Worm (Caenorhabditis elegans) whole organism, L3 larva: ENCODE results near the gene T27E7.1.

Source experiments
- ama-1 ChIP-seq: fragments of 150-350 bp; optimal IDR thresholded peaks from 2 replicates; lab custom pipeline; 2018
- ceh-16 ChIP-seq: sonication (generic microtip); optimal IDR thresholded peaks from 2 replicates; lab custom pipeline; 2017; ENCODE audit warnings: missing biosample characterization, missing genetic modification characterization
- ceh-28 ChIP-seq: fragments of 150-350 bp; optimal IDR thresholded peaks from 2 replicates; lab custom pipeline; 2014; ENCODE audit warnings: missing biosample characterization, missing genetic modification reagents, missing genetic modification characterization
- ceh-82 ChIP-seq: fragments of 150-350 bp; optimal IDR thresholded peaks from 2 replicates; lab custom pipeline; 2014; ENCODE audit warnings: missing biosample characterization, missing genetic modification characterization
- ceh-9 ChIP-seq: sonication (generic microtip); optimal IDR thresholded peaks from 2 replicates; lab custom pipeline; 2018; ENCODE audit warnings: missing biosample characterization, missing genetic modification characterization
- daf-12 ChIP-seq: fragments of 150-350 bp; optimal IDR thresholded peaks from 2 replicates; lab custom pipeline; 2014; ENCODE audit warnings: missing biosample characterization, missing genetic modification reagents, missing genetic modification characterization
- egl-27 ChIP-seq: sonication (generic microtip); optimal IDR thresholded peaks from 4 replicates; lab custom pipeline; 2017; ENCODE audit warnings: missing biosample characterization, missing genetic modification reagents, missing genetic modification characterization
- egl-5 ChIP-seq: fragments of 150-350 bp; optimal IDR thresholded peaks from 2 replicates; lab custom pipeline; 2017; ENCODE audit warnings: missing biosample characterization, missing genetic modification reagents, missing genetic modification characterization, inconsistent platforms
- elt-1 ChIP-seq: fragments of 150-350 bp; optimal IDR thresholded peaks from 2 replicates; lab custom pipeline; 2014; ENCODE audit warnings: missing biosample characterization, missing genetic modification characterization
- elt-2 ChIP-seq: sonication (generic microtip); optimal IDR thresholded peaks from 2 replicates; lab custom pipeline; 2016; ENCODE audit warnings: missing genetic modification reagents, mild to moderate bottlenecking, missing genetic modification characterization, missing compliant biosample characterization
- elt-3 ChIP-seq, 3 experiments: fragments of 150-350 bp in 1 of 3; sonication (generic microtip) in 2 of 3; optimal IDR thresholded peaks; 2 replicates in 2 of 3; 4 replicates in 1 of 3; lab custom pipeline; 2014 to 2017; ENCODE audit warnings: missing biosample characterization in 3 of 3, missing genetic modification characterization in 3 of 3
- eor-1 ChIP-seq, 2 experiments: fragments of 150-350 bp; optimal IDR thresholded peaks; 2 replicates each; lab custom pipeline; 2014 to 2018; ENCODE audit warnings: missing biosample characterization in 2 of 2, missing genetic modification characterization in 2 of 2
- jun-1 ChIP-seq: fragments of 150-350 bp; optimal IDR thresholded peaks from 2 replicates; lab custom pipeline; 2014; ENCODE audit warnings: missing biosample characterization, missing genetic modification reagents, missing genetic modification characterization
- lin-15B ChIP-seq: fragments of 150-350 bp; optimal IDR thresholded peaks from 2 replicates; lab custom pipeline; 2014; ENCODE audit warnings: missing biosample characterization, missing genetic modification characterization
- lin-39 ChIP-seq: fragments of 150-350 bp; optimal IDR thresholded peaks from 2 replicates; lab custom pipeline; 2018; ENCODE audit warnings: missing biosample characterization, missing genetic modification reagents, missing genetic modification characterization
- mdl-1 ChIP-seq: fragments of 150-350 bp; optimal IDR thresholded peaks from 2 replicates; lab custom pipeline; 2014; ENCODE audit warnings: missing biosample characterization, missing genetic modification characterization
- mml-1 ChIP-seq: fragments of 150-350 bp; sonication (generic microtip); optimal IDR thresholded peaks from 3 replicates; lab custom pipeline; 2014; ENCODE audit warnings: missing biosample characterization, missing genetic modification characterization
- nfya-1 ChIP-seq: sonication (generic microtip); optimal IDR thresholded peaks from 2 replicates; lab custom pipeline; 2017; ENCODE audit warnings: missing genetic modification characterization, mild to moderate bottlenecking, missing compliant biosample characterization, antibody characterized with exemption, moderate library complexity; ENCODE audit not compliant: insufficient read depth
- nhr-23 ChIP-seq: fragments of 150-350 bp; optimal IDR thresholded peaks from 2 replicates; lab custom pipeline; 2014; ENCODE audit warnings: missing biosample characterization, missing genetic modification reagents, missing genetic modification characterization
- nhr-237 ChIP-seq: fragments of 150-350 bp; optimal IDR thresholded peaks from 2 replicates; lab custom pipeline; 2014; ENCODE audit warnings: missing biosample characterization, missing genetic modification characterization
- nhr-25 ChIP-seq: sonication (generic microtip); optimal IDR thresholded peaks from 2 replicates; lab custom pipeline; 2017; ENCODE audit warnings: missing biosample characterization, missing genetic modification characterization
- nhr-28 ChIP-seq: fragments of 150-350 bp; optimal IDR thresholded peaks from 2 replicates; lab custom pipeline; 2014; ENCODE audit warnings: missing biosample characterization, missing genetic modification characterization
- nhr-67 ChIP-seq: fragments of 150-350 bp; optimal IDR thresholded peaks from 2 replicates; lab custom pipeline; 2014; ENCODE audit warnings: missing biosample characterization, missing genetic modification characterization
- nhr-76 ChIP-seq: fragments of 150-350 bp; sonication (generic microtip); optimal IDR thresholded peaks from 5 replicates; lab custom pipeline; 2014; ENCODE audit warnings: missing biosample characterization, missing genetic modification characterization
- pha-4 ChIP-seq: fragments of 150-350 bp; optimal IDR thresholded peaks from 2 replicates; lab custom pipeline; 2014; ENCODE audit warnings: missing biosample characterization, missing genetic modification reagents, missing genetic modification characterization
- pqm-1 ChIP-seq: fragments of 150-350 bp; optimal IDR thresholded peaks from 2 replicates; lab custom pipeline; 2017; ENCODE audit warnings: missing biosample characterization, missing genetic modification characterization, inconsistent platforms
- skn-1 ChIP-seq: fragments of 150-350 bp; optimal IDR thresholded peaks from 2 replicates; lab custom pipeline; 2014; ENCODE audit warnings: missing biosample characterization, missing genetic modification characterization
- snpc-4 ChIP-seq: fragments of 150-350 bp; optimal IDR thresholded peaks from 2 replicates; lab custom pipeline; 2014; ENCODE audit warnings: missing biosample characterization, missing genetic modification characterization
- tbx-2 ChIP-seq: sonication (generic microtip); optimal IDR thresholded peaks from 2 replicates; lab custom pipeline; 2016; ENCODE audit warnings: mild to moderate bottlenecking, missing genetic modification characterization, missing compliant biosample characterization
- unc-39 ChIP-seq: sonication (generic microtip); optimal IDR thresholded peaks from 4 replicates; lab custom pipeline; 2017; ENCODE audit warnings: missing biosample characterization, missing genetic modification characterization
- unc-62 ChIP-seq: fragments of 150-350 bp; sonication (generic microtip); optimal IDR thresholded peaks from 4 replicates; lab custom pipeline; 2014; ENCODE audit warnings: missing biosample characterization, missing genetic modification reagents, missing genetic modification characterization
- ztf-11 ChIP-seq: fragments of 150-350 bp; optimal IDR thresholded peaks from 2 replicates; lab custom pipeline; 2014; ENCODE audit warnings: missing biosample characterization, missing genetic modification characterization

The T27E7.1 gene

ce11 chrIV:14557642-14558041 is 38.1 kb downstream of the T27E7.1 start:
- TF ChIP-seq lin-39 (tag; lab: Kevin White, UChicago) (no peak), tbx-2 (tag; lab: Kevin White, UChicago) (no peak), mdl-1 (tag; lab: Kevin White, UChicago) (no peak), snpc-4 (tag; lab: Kevin White, UChicago) (no peak), ceh-82 (no peak), unc-39 (tag; lab: Kevin White, UChicago) (no peak)

ce11 chrIV:14559267-14559666 is 39.7 kb downstream of the T27E7.1 start:
- TF ChIP-seq nhr-23 (no peak), daf-12 (tag; lab: Kevin White, UChicago) (no peak), nhr-67 (tag; lab: Kevin White, UChicago) (no peak), elt-3 (tag; optimal IDR thresholded peaks at IDR 0.05; lab: Kevin White, UChicago) (no peak), elt-2 (peak; percentile 54), ztf-11 (tag; lab: Kevin White, UChicago) (no peak), elt-1 (tag; lab: Kevin White, UChicago) (no peak), unc-39 (tag; lab: Kevin White, UChicago) (no peak), nhr-76 (no peak), pha-4 (tag; lab: Kevin White, UChicago) (peak; percentile 32), nhr-25 (tag; lab: Kevin White, UChicago) (no peak), nhr-28 (tag; lab: Kevin White, UChicago) (no peak), eor-1 (tag; optimal IDR thresholded peaks at IDR 0.05; lab: Kevin White, UChicago) (no peak), mdl-1 (tag; lab: Kevin White, UChicago) (no peak), ceh-82 (no peak), mml-1 (tag; lab: Kevin White, UChicago) (no peak), nhr-237 (tag; lab: Kevin White, UChicago) (no peak), egl-27 (tag; lab: Kevin White, UChicago) (no peak), ama-1 (lab: Kevin White, UChicago) (no peak), ceh-16 (tag; lab: Kevin White, UChicago) (no peak), pqm-1 (tag; lab: Kevin White, UChicago) (peak; percentile 57), unc-62 (GFP tag; lab: Kevin White, UChicago) (no peak), skn-1 (tag; lab: Kevin White, UChicago) (no peak), egl-5 (tag; lab: Kevin White, UChicago) (no peak), lin-15B (tag; lab: Kevin White, UChicago) (no peak), ceh-9 (tag; lab: Kevin White, UChicago) (no peak), ceh-28 (tag; lab: Kevin White, UChicago) (no peak)

- TF ChIP-seq pha-4 (tag; lab: Kevin White, UChicago): peak; percentile 79
- TF ChIP-seq pqm-1 (tag; lab: Kevin White, UChicago): peak; percentile 49
- no peak for TF ChIP-seq nfya-1 (tag; lab: Kevin White, UChicago)
- peak; percentile 83 for TF ChIP-seq elt-2
- peak; percentile 15 for TF ChIP-seq jun-1 (tag; lab: Kevin White, UChicago)
- TF ChIP-seq lin-39 (tag; lab: Kevin White, UChicago): no peak
- no peak for TF ChIP-seq unc-39 (tag; lab: Kevin White, UChicago)
- no peak for TF ChIP-seq nhr-67 (tag; lab: Kevin White, UChicago)
- TF ChIP-seq ceh-16 (tag; lab: Kevin White, UChicago): no peak
- no peak for TF ChIP-seq unc-62 (GFP tag; lab: Kevin White, UChicago)
Measured at ce11 chrIV:14561677-14562076, 42.1 kb downstream of the T27E7.1 start.

- no peak for TF ChIP-seq ceh-28 (tag; lab: Kevin White, UChicago)
- no peak for TF ChIP-seq ama-1 (lab: Kevin White, UChicago)
- TF ChIP-seq eor-1 (tag; optimal IDR thresholded peaks at IDR 0.05; lab: Kevin White, UChicago): no peak
- TF ChIP-seq egl-5 (tag; lab: Kevin White, UChicago): no peak
- no peak for TF ChIP-seq elt-3 (tag; optimal IDR thresholded peaks at IDR 0.05; lab: Kevin White, UChicago)
- TF ChIP-seq nhr-25 (tag; lab: Kevin White, UChicago): no peak
- TF ChIP-seq pqm-1 (tag; lab: Kevin White, UChicago): peak; percentile 13
- TF ChIP-seq pha-4 (tag; lab: Kevin White, UChicago): peak; percentile 34
- TF ChIP-seq snpc-4 (tag; lab: Kevin White, UChicago): peak; percentile 3
- no peak for TF ChIP-seq lin-39 (tag; lab: Kevin White, UChicago)
- peak; percentile 50 for TF ChIP-seq elt-2
- TF ChIP-seq ceh-9 (tag; lab: Kevin White, UChicago): no peak
Measured at ce11 chrIV:14562649-14563268, 43.2 kb downstream of the T27E7.1 start.
